Fruit fly (Drosophila melanogaster): ENCODE measurements around the gene CG32236.

DNA sequence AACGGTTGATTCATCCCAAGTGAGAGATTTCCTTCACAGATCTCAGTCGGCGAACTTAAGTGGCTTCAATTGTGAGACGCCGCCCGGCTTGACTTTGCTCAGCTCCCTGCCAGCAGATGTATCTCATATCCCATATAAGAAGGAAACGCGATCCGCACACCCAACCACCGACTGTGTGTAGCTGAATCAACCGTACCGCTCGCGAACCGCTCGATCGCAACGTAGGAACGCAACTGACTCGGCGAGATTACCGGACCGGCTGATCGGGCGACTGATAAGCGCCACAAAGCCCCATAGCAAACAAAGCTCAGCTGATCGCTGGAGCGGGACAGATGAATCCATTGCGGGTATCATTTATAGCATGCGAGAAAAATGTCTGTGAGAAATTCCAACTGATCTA lies 19.9 kb upstream of the CG32236 start, which contains the start of gene axo:
- TF ChIP-seq Eip93F (GFP tag; optimal IDR thresholded peaks at IDR 0.05): no peak
- no peak for TF ChIP-seq dac (GFP tag; optimal IDR thresholded peaks at IDR 0.05)
- no peak for TF ChIP-seq CG9139 (GFP tag; optimal IDR thresholded peaks at IDR 0.05)
- no peak for TF ChIP-seq CG6163 (GFP tag; IDR thresholded peaks at IDR 0.05)
